Fruit fly (Drosophila melanogaster) whole organism, embryonic: Measurements from ENCODE around the gene stg1.

ENCODE experiments used
- C15 ChIP-seq: fragments of 200-800 bp; sonication (Bioruptor generic); IDR thresholded peaks from 3 replicates; pipeline ENCODE4 v1.3.6; 2022; ENCODE audit warnings: missing biosample characterization, missing genetic modification characterization
- CG1233 ChIP-seq: fragments of 200-800 bp; sonication (Bioruptor generic); optimal IDR thresholded peaks from 4 replicates; lab custom pipeline; 2018; ENCODE audit warnings: missing biosample characterization, mild to moderate bottlenecking, missing genetic modification characterization
- CG15479 ChIP-seq: fragments of 200-800 bp; sonication (Bioruptor generic); optimal IDR thresholded peaks from 3 replicates; lab custom pipeline; 2019; ENCODE audit warnings: missing biosample characterization, mild to moderate bottlenecking, missing genetic modification characterization, moderate library complexity
- CG17361 ChIP-seq: fragments of 200-800 bp; sonication (Bioruptor generic); IDR thresholded peaks from 3 replicates; pipeline ENCODE4 v1.3.6; 2022; ENCODE audit warnings: missing biosample characterization, missing genetic modification characterization
- CG1792 ChIP-seq: fragments of 200-800 bp; sonication (Bioruptor generic); optimal IDR thresholded peaks from 2 replicates; lab custom pipeline; 2016; ENCODE audit warnings: missing biosample characterization, missing genetic modification characterization
- CG2199 ChIP-seq: fragments of 200-800 bp; sonication (Bioruptor generic); IDR thresholded peaks from 3 replicates; pipeline ENCODE4 v1.3.6; 2022; ENCODE audit warnings: missing biosample characterization, missing genetic modification characterization
- CG30403 ChIP-seq: fragments of 200-800 bp; sonication (Bioruptor generic); optimal IDR thresholded peaks from 3 replicates; lab custom pipeline; 2016; ENCODE audit warnings: missing biosample characterization, missing genetic modification characterization
- CG3163 ChIP-seq: fragments of 200-800 bp; sonication (Bioruptor generic); optimal IDR thresholded peaks from 3 replicates; lab custom pipeline; 2016; ENCODE audit warnings: missing biosample characterization, missing genetic modification characterization
- CG6813 ChIP-seq: fragments of 200-800 bp; sonication (Bioruptor generic); optimal IDR thresholded peaks from 2 replicates; lab custom pipeline; 2017; ENCODE audit warnings: missing biosample characterization, missing genetic modification characterization, mild to moderate bottlenecking, moderate library complexity, missing genetic modification reagents
- CkIIα-i1 ChIP-seq: fragments of 200-800 bp; sonication (Bioruptor generic); IDR thresholded peaks from 2 replicates; pipeline ENCODE4 v1.3.6; 2022; ENCODE audit warnings: missing biosample characterization, missing genetic modification characterization
- D19B ChIP-seq: fragments of 200-800 bp; sonication (Bioruptor generic); optimal IDR thresholded peaks from 2 replicates; lab custom pipeline; 2017; ENCODE audit warnings: missing biosample characterization, mild to moderate bottlenecking, missing genetic modification characterization
- Doc2 ChIP-seq: fragments of 200-800 bp; sonication (Bioruptor generic); IDR thresholded peaks from 2 replicates; pipeline ENCODE4 v1.3.6; 2022; ENCODE audit warnings: missing biosample characterization, missing genetic modification characterization
- Drgx ChIP-seq: fragments of 200-800 bp; sonication (Bioruptor generic); IDR thresholded peaks from 2 replicates; pipeline ENCODE4 v1.3.6; 2022; ENCODE audit warnings: missing biosample characterization, missing genetic modification characterization
- GATAe ChIP-seq: fragments of 200-800 bp; sonication (Bioruptor generic); conservative IDR thresholded peaks from 2 replicates; pipeline ENCODE4 v1.3.6; 2022; ENCODE audit warnings: missing biosample characterization, missing genetic modification characterization
- HLH3B ChIP-seq: fragments of 200-800 bp; sonication (Bioruptor generic); IDR thresholded peaks from 2 replicates; pipeline ENCODE4 v1.3.6; 2022; ENCODE audit warnings: missing biosample characterization, missing genetic modification characterization
- HmgZ ChIP-seq: fragments of 200-800 bp; sonication (Bioruptor generic); optimal IDR thresholded peaks from 2 replicates; lab custom pipeline; 2018; ENCODE audit warnings: missing biosample characterization, mild to moderate bottlenecking, missing genetic modification characterization
- Rfx ChIP-seq: fragments of 200-800 bp; sonication (Bioruptor generic); IDR thresholded peaks from 2 replicates; pipeline ENCODE4 v1.3.6; 2022; ENCODE audit warnings: missing biosample characterization, missing genetic modification characterization
- Sox100B ChIP-seq: fragments of 200-800 bp; sonication (Bioruptor generic); optimal IDR thresholded peaks from 3 replicates; lab custom pipeline; 2018; ENCODE audit warnings: missing biosample characterization, mild to moderate bottlenecking, missing genetic modification characterization
- Ssrp ChIP-seq: fragments of 200-800 bp; sonication (Bioruptor generic); optimal IDR thresholded peaks from 2 replicates; lab custom pipeline; 2018; ENCODE audit warnings: missing biosample characterization, mild to moderate bottlenecking, missing genetic modification characterization, moderate library complexity
- Trl ChIP-seq, 3 experiments: fragments of >200 bp in 2 of 3; fragments of 200-800 bp in 1 of 3; sonication (Bioruptor generic) in 1 of 3; optimal IDR thresholded peaks; 2 replicates in 1 of 3; 3 replicates in 2 of 3; lab custom pipeline; 2016 to 2017; ENCODE audit warnings: missing biosample characterization in 1 of 3, missing genetic modification characterization in 1 of 3
- Vsx1 ChIP-seq: fragments of 200-800 bp; sonication (Bioruptor generic); optimal IDR thresholded peaks from 2 replicates; lab custom pipeline; 2017; ENCODE audit warnings: missing biosample characterization, mild to moderate bottlenecking, missing genetic modification characterization, missing genetic modification reagents
- ato ChIP-seq: fragments of 200-800 bp; sonication (Bioruptor generic); IDR thresholded peaks from 2 replicates; pipeline ENCODE4 v1.3.6; 2022; ENCODE audit warnings: missing biosample characterization, missing genetic modification characterization; ENCODE audit not compliant: partially characterized antibody
- chinmo ChIP-seq: fragments of 200-800 bp; sonication (Bioruptor generic); IDR thresholded peaks from 4 replicates; pipeline ENCODE4 v1.3.6; 2022; ENCODE audit warnings: missing biosample characterization, missing genetic modification characterization; ENCODE audit not compliant: partially characterized antibody
- dysf ChIP-seq: fragments of 200-800 bp; sonication (Bioruptor generic); IDR thresholded peaks from 3 replicates; pipeline ENCODE4 v1.3.6; 2022; ENCODE audit warnings: missing biosample characterization, missing genetic modification characterization
- esg ChIP-seq: fragments of 200-800 bp; sonication (Bioruptor generic); conservative IDR thresholded peaks from 2 replicates; pipeline ENCODE4 v1.3.6; 2022; ENCODE audit warnings: missing biosample characterization, missing genetic modification characterization
- fd96Cb ChIP-seq: fragments of 200-800 bp; sonication (Bioruptor generic); optimal IDR thresholded peaks from 2 replicates; lab custom pipeline; 2018; ENCODE audit warnings: missing biosample characterization, mild to moderate bottlenecking, missing genetic modification characterization, moderate library complexity
- grau ChIP-seq: fragments of 200-800 bp; optimal IDR thresholded peaks from 3 replicates; lab custom pipeline; 2019; ENCODE audit warnings: missing biosample characterization, mild to moderate bottlenecking, missing genetic modification characterization, moderate library complexity
- grn ChIP-seq: fragments of 200-800 bp; sonication (Bioruptor generic); optimal IDR thresholded peaks from 3 replicates; lab custom pipeline; 2017; ENCODE audit warnings: missing biosample characterization, missing genetic modification characterization
- h ChIP-seq: fragments of >200 bp; optimal IDR thresholded peaks from 2 replicates; lab custom pipeline; 2017
- kni ChIP-seq: fragments of 200-800 bp; sonication (Bioruptor generic); optimal IDR thresholded peaks from 3 replicates; lab custom pipeline; 2017; ENCODE audit warnings: mild to moderate bottlenecking, missing biosample characterization, missing genetic modification reagents, missing genetic modification characterization
- nom ChIP-seq: fragments of 200-800 bp; sonication (Bioruptor generic); optimal IDR thresholded peaks from 2 replicates; lab custom pipeline; 2017; ENCODE audit warnings: missing biosample characterization, missing genetic modification characterization, mild to moderate bottlenecking, moderate library complexity, missing genetic modification reagents
- oc ChIP-seq: fragments of 200-800 bp; sonication (Bioruptor generic); optimal IDR thresholded peaks from 2 replicates; lab custom pipeline; 2018; ENCODE audit warnings: missing biosample characterization, mild to moderate bottlenecking, missing genetic modification characterization, moderate library complexity
- phol ChIP-seq: fragments of 200-800 bp; sonication (Bioruptor generic); optimal IDR thresholded peaks from 3 replicates; lab custom pipeline; 2018; ENCODE audit warnings: missing biosample characterization, mild to moderate bottlenecking, missing genetic modification characterization, moderate library complexity
- pnt ChIP-seq: fragments of 200-800 bp; sonication (Bioruptor generic); optimal IDR thresholded peaks from 3 replicates; lab custom pipeline; 2016; ENCODE audit warnings: missing biosample characterization, missing genetic modification characterization
- prd ChIP-seq, 3 experiments: fragments of >200 bp in 2 of 3; fragments of 200-800 bp in 1 of 3; sonication (Bioruptor generic) in 1 of 3; optimal IDR thresholded peaks in 2 of 3; IDR thresholded peaks in 1 of 3; 2 replicates in 2 of 3; 3 replicates in 1 of 3; pipeline versions ENCODE4 v1.3.6 to Lab custom; 2017 to 2022; ENCODE audit warnings: missing biosample characterization in 1 of 3, missing genetic modification characterization in 1 of 3
- schlank ChIP-seq: fragments of 200-800 bp; sonication (Bioruptor generic); optimal IDR thresholded peaks from 2 replicates; lab custom pipeline; 2018; ENCODE audit warnings: missing biosample characterization, mild to moderate bottlenecking, missing genetic modification characterization
- sens ChIP-seq: fragments of 200-800 bp; sonication (Bioruptor generic); peaks from one replicate; lab custom pipeline; 2016; ENCODE audit warnings: missing biosample characterization, missing genetic modification characterization
- tap ChIP-seq: fragments of 200-800 bp; optimal IDR thresholded peaks from 3 replicates; lab custom pipeline; 2019; ENCODE audit warnings: missing biosample characterization, mild to moderate bottlenecking, missing genetic modification characterization, moderate library complexity
- tx ChIP-seq: fragments of 200-800 bp; sonication (Bioruptor generic); optimal IDR thresholded peaks from 2 replicates; lab custom pipeline; 2016; ENCODE audit warnings: missing biosample characterization, missing genetic modification characterization

stg1 gene

dm6 chrX:21067908-21068307 is 25.7 kb upstream of the stg1 start:
- TF ChIP-seq CG1792 (GFP tag; lab: Kevin White, UChicago) (no peak), HLH3B (0 out of 2 replicates have a peak, but pooled peaks have one; percentile 17), Ssrp (no peak), esg (GFP tag; lab: Robert Waterston, UW) (no peak), Vsx1 (GFP tag; lab: Kevin White, UChicago) (no peak), Drgx (GFP tag; lab: Robert Waterston, UW) (no peak), prd (optimal IDR thresholded peaks at IDR 0.05; lab: Kevin White, UChicago) (no peak), prd (GFP tag; IDR thresholded peaks at IDR 0.05; lab: Robert Waterston, UW) (0 out of 3 replicates have a peak, but pooled peaks have one; percentile 27), dysf (GFP tag; lab: Robert Waterston, UW) (0 out of 3 replicates have a peak, but pooled peaks have one; percentile 27), CG6813 (GFP tag; lab: Kevin White, UChicago) (no peak), tx (GFP tag; lab: Kevin White, UChicago) (no peak), sens (GFP tag; lab: Kevin White, UChicago) (peak; percentile 13), CG17361 (GFP tag; lab: Robert Waterston, UW) (0 out of 3 replicates have a peak, but pooled peaks have one; percentile 12), GATAe (no peak), schlank (tag; lab: Kevin White, UChicago) (no peak), Doc2 (no peak), C15 (GFP tag; lab: Robert Waterston, UW) (no peak), grn (no peak), kni (no peak), pnt (GFP tag; lab: Kevin White, UChicago) (no peak), CG30403 (GFP tag; lab: Kevin White, UChicago) (peak; percentile 17), oc (tag; lab: Kevin White, UChicago) (no peak), CG1233 (GFP tag; lab: Kevin White, UChicago) (no peak), Sox100B (peak; percentile 19), Rfx (peak; percentile 19; the same call in 1 of the 2 replicates), grau (tag; lab: Kevin White, UChicago) (no peak), ato (GFP tag; lab: Robert Waterston, UW) (no peak), fd96Cb (peak; percentile 5), phol (peak; percentile 7), HmgZ (no peak)

- TF ChIP-seq nom (GFP tag; lab: Kevin White, UChicago) = peak; percentile 74
- no peak for TF ChIP-seq CkIIα-i1 (GFP tag; lab: Robert Waterston, UW)
- peak; percentile 89 for TF ChIP-seq CG3163 (GFP tag; lab: Kevin White, UChicago)
- peak; percentile 34 for TF ChIP-seq grn
- peak; percentile 41 to 66 for TF ChIP-seq Trl (optimal IDR thresholded peaks at IDR 0.05; lab: Kevin White, UChicago)
- TF ChIP-seq Trl (GFP tag; optimal IDR thresholded peaks at IDR 0.05; lab: Kevin White, UChicago) = no peak
- peak; percentile 44 for TF ChIP-seq CG15479
- TF ChIP-seq chinmo (GFP tag; lab: Robert Waterston, UW) = 0 out of 4 replicates have a peak, but pooled peaks have one; percentile 43
- no peak for TF ChIP-seq tap (tag; lab: Kevin White, UChicago)
- TF ChIP-seq D19B (GFP tag; lab: Kevin White, UChicago) = no peak
- no peak for TF ChIP-seq h
- 0 out of 3 replicates have a peak, but pooled peaks have one; percentile 23 for TF ChIP-seq CG2199 (GFP tag; lab: Robert Waterston, UW)
These were observed 21.8 kb upstream of the stg1 start for dm6 chrX:21071693-21072357.
